Worm (Caenorhabditis elegans): ENCODE data around the gene clec-207.
"Not testable (repeated sequence)": the region's sequence is repeated elsewhere in the genome, so short reads cannot be mapped to it uniquely, and the experiment has no call there.

Gene clec-207

ce11 chrV:2133512-2133911 lies 37.6 kb downstream of the clec-207 start (continued):
- TF ChIP-seq nhr-67 (tag; optimal IDR thresholded peaks at IDR 0.05) (no peak), lsy-12 (tag; optimal IDR thresholded peaks at IDR 0.05) (no peak), aly-2 (tag; optimal IDR thresholded peaks at IDR 0.05) (no peak), ama-1 (optimal IDR thresholded peaks at IDR 0.05) (no peak), elt-1 (tag; optimal IDR thresholded peaks at IDR 0.05) (no peak), mdl-1 (tag; optimal IDR thresholded peaks at IDR 0.05) (peak; percentile 49), unc-39 (tag; optimal IDR thresholded peaks at IDR 0.05) (no peak), egl-5 (tag; optimal IDR thresholded peaks at IDR 0.05) (peak; percentile 42), pha-4 (tag; optimal IDR thresholded peaks at IDR 0.05) (peak; percentile 50), nhr-43 (tag; optimal IDR thresholded peaks at IDR 0.05; ENCODE audit: poor library complexity, severe bottlenecking) (no peak), nhr-25 (tag; optimal IDR thresholded peaks at IDR 0.05) (no peak), nhr-12 (tag; optimal IDR thresholded peaks at IDR 0.05) (no peak), ZK546.5 (tag; optimal IDR thresholded peaks at IDR 0.05) (no peak), unc-62 (GFP tag; optimal IDR thresholded peaks at IDR 0.05) (no peak), fos-1 (tag; optimal IDR thresholded peaks at IDR 0.05) (no peak)

- TF ChIP-seq nfya-1 (tag; optimal IDR thresholded peaks at IDR 0.05; ENCODE audit: insufficient read depth) = peak; percentile 35
- TF ChIP-seq elt-2 (tag; optimal IDR thresholded peaks at IDR 0.05) = no peak
- no peak for TF ChIP-seq mml-1 (tag; optimal IDR thresholded peaks at IDR 0.05)
- no peak for TF ChIP-seq ceh-82 (tag; optimal IDR thresholded peaks at IDR 0.05)
- peak; percentile 56 for TF ChIP-seq lin-39 (tag; optimal IDR thresholded peaks at IDR 0.05)
- TF ChIP-seq sea-2 (GFP tag; optimal IDR thresholded peaks at IDR 0.05) = no peak
- no peak for TF ChIP-seq nhr-76 (tag; optimal IDR thresholded peaks at IDR 0.05)
- TF ChIP-seq jun-1 (tag; optimal IDR thresholded peaks at IDR 0.05) = no peak
These were observed 38.5 kb downstream of the clec-207 start for ce11 chrV:2134340-2134739.

ce11 chrV:2135323-2135722 lies 39.5 kb downstream of the clec-207 start:
- peak; percentile 11 for TF ChIP-seq elt-2 (tag; optimal IDR thresholded peaks at IDR 0.05)
- TF ChIP-seq lin-39 (tag; optimal IDR thresholded peaks at IDR 0.05) = peak; percentile 39
- peak; percentile 54 for TF ChIP-seq hmg-11 (tag; optimal IDR thresholded peaks at IDR 0.05)
- TF ChIP-seq nhr-237 (tag; optimal IDR thresholded peaks at IDR 0.05) = no peak
- peak; percentile 27 for TF ChIP-seq fkh-10 (GFP tag; optimal IDR thresholded peaks at IDR 0.05)
- TF ChIP-seq egl-27 (tag; optimal IDR thresholded peaks at IDR 0.05) = no peak
- TF ChIP-seq snpc-4 (tag; optimal IDR thresholded peaks at IDR 0.05) = peak; percentile 23
- TF ChIP-seq jun-1 (tag; optimal IDR thresholded peaks at IDR 0.05) = peak; percentile 86
- TF ChIP-seq nfya-1 (tag; optimal IDR thresholded peaks at IDR 0.05; ENCODE audit: insufficient read depth) = peak; percentile 52

ce11 chrV:2137010-2137409 lies 41.1 kb downstream of the clec-207 start:
- peak; percentile 59 for TF ChIP-seq nhr-76 (tag; optimal IDR thresholded peaks at IDR 0.05)
- no peak for TF ChIP-seq lin-15B (tag; optimal IDR thresholded peaks at IDR 0.05)
- TF ChIP-seq sea-2 (GFP tag; optimal IDR thresholded peaks at IDR 0.05) = no peak
- TF ChIP-seq elt-2 (tag; optimal IDR thresholded peaks at IDR 0.05) = peak; percentile 10

ce11 chrV:2138287-2138686 lies 42.4 kb downstream of the clec-207 start:
- TF ChIP-seq jun-1 (tag; optimal IDR thresholded peaks at IDR 0.05) = peak; percentile 28
- no peak for TF ChIP-seq unc-39 (tag; optimal IDR thresholded peaks at IDR 0.05)

- TF ChIP-seq fos-1 (tag; optimal IDR thresholded peaks at IDR 0.05) = no peak
- TF ChIP-seq egl-5 (tag; optimal IDR thresholded peaks at IDR 0.05) = no peak
- no peak for TF ChIP-seq nhr-76 (tag; optimal IDR thresholded peaks at IDR 0.05)
- TF ChIP-seq skn-1 (tag; optimal IDR thresholded peaks at IDR 0.05) = no peak
- no peak for TF ChIP-seq elt-1 (tag; optimal IDR thresholded peaks at IDR 0.05)
- TF ChIP-seq nfya-1 (tag; optimal IDR thresholded peaks at IDR 0.05; ENCODE audit: insufficient read depth) = no peak
- TF ChIP-seq tbx-2 (tag; optimal IDR thresholded peaks at IDR 0.05) = no peak
These were observed 44.0 kb downstream of the clec-207 start, which contains the start of gene F22F7.7 for ce11 chrV:2139918-2140317. TSS of gene F22F7.7 (minus strand) at chrV:2140042.

- TF ChIP-seq egl-5, fos-1, zag-1 (tag; optimal IDR thresholded peaks at IDR 0.05): not testable (repeated sequence)
These were observed 48.5 kb downstream of the clec-207 start, which contains the start of gene F22F7.12 for ce11 chrV:2144408-2144807. TSS of gene F22F7.12 (minus strand) at chrV:2144508.
